Worm (Caenorhabditis elegans) whole organism, L1 larva: ENCODE data around the gene lron-3.

Source experiments
- C16A3.4 ChIP-seq: fragments of 150-350 bp; optimal IDR thresholded peaks from 2 replicates; lab custom pipeline; 2014; ENCODE audit warnings: missing biosample characterization, missing genetic modification characterization
- C34B4.2 ChIP-seq: sonication (generic microtip); optimal IDR thresholded peaks from 2 replicates; lab custom pipeline; 2017; ENCODE audit warnings: mild to moderate bottlenecking, missing genetic modification characterization, missing compliant biosample characterization
- Y116A8C.19 ChIP-seq: sonication (generic microtip); optimal IDR thresholded peaks from 2 replicates; lab custom pipeline; 2016; ENCODE audit warnings: missing compliant biosample characterization, missing genetic modification characterization, borderline replicate concordance
- aha-1 ChIP-seq: fragments of 150-350 bp; optimal IDR thresholded peaks from 2 replicates; lab custom pipeline; 2014; ENCODE audit warnings: missing biosample characterization, missing genetic modification characterization
- alr-1 ChIP-seq: fragments of 200-800 bp; sonication (Bioruptor generic); optimal IDR thresholded peaks from 2 replicates; lab custom pipeline; 2018; ENCODE audit warnings: borderline replicate concordance, mild to moderate bottlenecking, missing genetic modification characterization, missing compliant biosample characterization
- ama-1 ChIP-seq: fragments of 150-350 bp; optimal IDR thresholded peaks from 2 replicates; lab custom pipeline; 2014
- ceh-8 ChIP-seq: fragments of 200-800 bp; sonication (Bioruptor generic); optimal IDR thresholded peaks from 2 replicates; lab custom pipeline; 2018; ENCODE audit warnings: mild to moderate bottlenecking, missing genetic modification characterization, moderate library complexity, missing compliant biosample characterization
- ceh-82 ChIP-seq, 3 experiments: fragments of 150-350 bp in 1 of 3; sonication (generic microtip) in 2 of 3; optimal IDR thresholded peaks; 2 replicates each; lab custom pipeline; 2014 to 2017; ENCODE audit warnings: missing biosample characterization in 3 of 3, missing genetic modification characterization in 3 of 3
- ceh-88 ChIP-seq: fragments of 200-800 bp; sonication (Bioruptor generic); IDR thresholded peaks from 2 replicates; pipeline ENCODE4 v1.3.6; 2022; ENCODE audit warnings: missing genetic modification characterization, missing compliant biosample characterization
- ceh-90 ChIP-seq: sonication (generic microtip); optimal IDR thresholded peaks from 2 replicates; lab custom pipeline; 2016; ENCODE audit warnings: missing genetic modification characterization, missing compliant biosample characterization
- ces-1 ChIP-seq: fragments of 150-350 bp; optimal IDR thresholded peaks from 2 replicates; lab custom pipeline; 2014; ENCODE audit warnings: missing biosample characterization, missing genetic modification reagents, missing genetic modification characterization
- dpl-1 ChIP-seq, 3 experiments: fragments of 150-350 bp in 2 of 3; sonication (generic microtip) in 1 of 3; optimal IDR thresholded peaks; 2 replicates each; lab custom pipeline; 2014 to 2017; ENCODE audit warnings: missing biosample characterization in 3 of 3, missing genetic modification characterization in 3 of 3, missing genetic modification reagents in 3 of 3
- dsc-1 ChIP-seq: sonication (generic microtip); optimal IDR thresholded peaks from 2 replicates; lab custom pipeline; 2016; ENCODE audit warnings: mild to moderate bottlenecking, missing genetic modification characterization, missing compliant biosample characterization
- efl-3 ChIP-seq: fragments of 200-800 bp; sonication (Bioruptor generic); optimal IDR thresholded peaks from 2 replicates; lab custom pipeline; 2018; ENCODE audit warnings: mild to moderate bottlenecking, missing genetic modification characterization, missing compliant biosample characterization
- egl-13 ChIP-seq: sonication (generic microtip); optimal IDR thresholded peaks from 2 replicates; lab custom pipeline; 2016; ENCODE audit warnings: missing genotype, missing genetic modification reagents, missing genetic modification characterization, missing compliant biosample characterization
- egl-27 ChIP-seq, 2 experiments: fragments of 150-350 bp in 1 of 2; sonication (generic microtip); optimal IDR thresholded peaks; 3 replicates each; lab custom pipeline; 2017 to 2018; ENCODE audit warnings: missing biosample characterization in 2 of 2, missing genetic modification characterization in 2 of 2, missing genetic modification reagents in 2 of 2
- ets-5 ChIP-seq: fragments of 200-800 bp; sonication (Bioruptor generic); IDR thresholded peaks from 2 replicates; pipeline ENCODE4 v1.3.6; 2022; ENCODE audit warnings: missing genetic modification characterization, missing compliant biosample characterization
- fkh-8 ChIP-seq: sonication (generic microtip); optimal IDR thresholded peaks from 2 replicates; lab custom pipeline; 2016; ENCODE audit warnings: mild to moderate bottlenecking, missing genetic modification characterization, missing compliant biosample characterization
- fos-1 ChIP-seq: fragments of 150-350 bp; optimal IDR thresholded peaks from 2 replicates; lab custom pipeline; 2014; ENCODE audit warnings: missing biosample characterization, missing genetic modification characterization
- hlh-4 ChIP-seq: sonication (generic microtip); optimal IDR thresholded peaks from 2 replicates; lab custom pipeline; 2016; ENCODE audit warnings: mild to moderate bottlenecking, missing genetic modification characterization, missing compliant biosample characterization
- irx-1 ChIP-seq: sonication (generic microtip); optimal IDR thresholded peaks from 2 replicates; lab custom pipeline; 2016; ENCODE audit warnings: missing genetic modification characterization, missing compliant biosample characterization
- isw-1 ChIP-seq: fragments of 200-800 bp; sonication (Bioruptor generic); IDR thresholded peaks from 2 replicates; pipeline ENCODE4 v1.3.6; 2022; ENCODE audit warnings: missing genetic modification characterization, missing compliant biosample characterization
- lin-14 ChIP-seq: fragments of 200-800 bp; sonication (Bioruptor generic); optimal IDR thresholded peaks from 2 replicates; lab custom pipeline; 2018; ENCODE audit warnings: mild to moderate bottlenecking, missing genetic modification characterization, moderate library complexity, missing compliant biosample characterization
- lin-35 ChIP-seq, 2 experiments: fragments of 150-350 bp; optimal IDR thresholded peaks; 2 replicates each; lab custom pipeline; 2014; ENCODE audit warnings: missing biosample characterization in 2 of 2, missing genetic modification characterization in 2 of 2, missing genetic modification reagents in 2 of 2
- lin-39 ChIP-seq: fragments of 150-350 bp; optimal IDR thresholded peaks from 2 replicates; lab custom pipeline; 2014; ENCODE audit warnings: missing biosample characterization, missing genetic modification reagents, missing genetic modification characterization
- lsy-2 ChIP-seq, 2 experiments: fragments of 150-350 bp; optimal IDR thresholded peaks; 2 replicates each; lab custom pipeline; 2014; ENCODE audit warnings: missing biosample characterization in 2 of 2, missing genetic modification characterization in 2 of 2
- mab-9 ChIP-seq: fragments of 200-800 bp; sonication (Bioruptor generic); IDR thresholded peaks from 2 replicates; pipeline ENCODE4 v1.3.6; 2022; ENCODE audit warnings: missing genetic modification reagents, missing genetic modification characterization, missing compliant biosample characterization
- mdl-1 ChIP-seq, 2 experiments: fragments of 150-350 bp; optimal IDR thresholded peaks; 2 replicates each; lab custom pipeline; 2014 to 2017; ENCODE audit warnings: missing biosample characterization in 2 of 2, missing genetic modification characterization in 2 of 2, inconsistent platforms in 1 of 2
- nhr-237 ChIP-seq: fragments of 150-350 bp; optimal IDR thresholded peaks from 2 replicates; lab custom pipeline; 2014; ENCODE audit warnings: missing biosample characterization, missing genetic modification characterization
- nhr-28 ChIP-seq: fragments of 150-350 bp; optimal IDR thresholded peaks from 2 replicates; lab custom pipeline; 2014; ENCODE audit warnings: missing biosample characterization, missing genetic modification characterization
- nhr-47 ChIP-seq: sonication (generic microtip); optimal IDR thresholded peaks from 2 replicates; lab custom pipeline; 2016; ENCODE audit warnings: mild to moderate bottlenecking, missing genetic modification characterization, moderate library complexity, missing compliant biosample characterization
- nhr-76 ChIP-seq: sonication (generic microtip); optimal IDR thresholded peaks from 2 replicates; lab custom pipeline; 2017; ENCODE audit warnings: missing biosample characterization, missing genetic modification characterization
- nhr-77 ChIP-seq: fragments of 150-350 bp; optimal IDR thresholded peaks from 2 replicates; lab custom pipeline; 2014; ENCODE audit warnings: missing biosample characterization, missing genetic modification characterization
- nhr-84 ChIP-seq: sonication (generic microtip); optimal IDR thresholded peaks from 2 replicates; lab custom pipeline; 2017; ENCODE audit warnings: missing biosample characterization, missing genetic modification characterization
- nhr-85 ChIP-seq: sonication (generic microtip); peaks from one replicate; lab custom pipeline; 2016; ENCODE audit warnings: missing genetic modification characterization, inconsistent platforms, missing compliant biosample characterization
- pag-3 ChIP-seq: sonication (generic microtip); optimal IDR thresholded peaks from 2 replicates; lab custom pipeline; 2017; ENCODE audit warnings: missing genetic modification characterization, mild to moderate bottlenecking, missing compliant biosample characterization, antibody characterized with exemption, borderline replicate concordance; ENCODE audit not compliant: insufficient read depth
- pax-3 ChIP-seq: fragments of 200-800 bp; sonication (Bioruptor generic); optimal IDR thresholded peaks from 2 replicates; lab custom pipeline; 2018; ENCODE audit warnings: mild to moderate bottlenecking, missing genetic modification characterization, moderate library complexity, missing compliant biosample characterization
- rnt-1 ChIP-seq: sonication (generic microtip); optimal IDR thresholded peaks from 2 replicates; lab custom pipeline; 2016; ENCODE audit warnings: mild to moderate bottlenecking, missing genetic modification characterization, moderate library complexity, missing compliant biosample characterization
- skn-1 ChIP-seq: fragments of 150-350 bp; optimal IDR thresholded peaks from 2 replicates; lab custom pipeline; 2014; ENCODE audit warnings: missing biosample characterization, missing genetic modification characterization
- snpc-4 ChIP-seq: fragments of 150-350 bp; optimal IDR thresholded peaks from 2 replicates; lab custom pipeline; 2014; ENCODE audit warnings: missing biosample characterization, missing genetic modification characterization
- snu-23 ChIP-seq: sonication (generic microtip); optimal IDR thresholded peaks from 2 replicates; lab custom pipeline; 2016; ENCODE audit warnings: missing genetic modification characterization, missing compliant biosample characterization
- swsn-7 ChIP-seq: sonication (generic microtip); optimal IDR thresholded peaks from 2 replicates; lab custom pipeline; 2016; ENCODE audit warnings: missing genetic modification characterization, missing compliant biosample characterization
- tbx-2 ChIP-seq: sonication (generic microtip); optimal IDR thresholded peaks from 2 replicates; lab custom pipeline; 2016; ENCODE audit warnings: missing genetic modification characterization, missing compliant biosample characterization
- tlp-1 ChIP-seq: fragments of 150-350 bp; optimal IDR thresholded peaks from 2 replicates; lab custom pipeline; 2014; ENCODE audit warnings: missing biosample characterization, missing genetic modification characterization
- unc-86 ChIP-seq: sonication (generic microtip); optimal IDR thresholded peaks from 2 replicates; lab custom pipeline; 2016; ENCODE audit warnings: missing genetic modification characterization, missing compliant biosample characterization
- vab-15 ChIP-seq: sonication (generic microtip); optimal IDR thresholded peaks from 2 replicates; lab custom pipeline; 2017; ENCODE audit warnings: missing genotype, mild to moderate bottlenecking, missing genetic modification characterization, missing compliant biosample characterization
- xbp-1 ChIP-seq: sonication (generic microtip); optimal IDR thresholded peaks from 2 replicates; lab custom pipeline; 2016; ENCODE audit warnings: missing genetic modification characterization, missing compliant biosample characterization
- zag-1 ChIP-seq: fragments of 150-350 bp; optimal IDR thresholded peaks from 2 replicates; lab custom pipeline; 2014; ENCODE audit warnings: missing biosample characterization, missing genetic modification characterization
- zip-4 ChIP-seq: fragments of 200-800 bp; sonication (Bioruptor generic); optimal IDR thresholded peaks from 2 replicates; lab custom pipeline; 2018; ENCODE audit warnings: mild to moderate bottlenecking, missing genetic modification characterization, moderate library complexity, missing compliant biosample characterization
- ztf-11 ChIP-seq, 2 experiments: sonication (generic microtip); optimal IDR thresholded peaks; 2 replicates each; lab custom pipeline; 2016 to 2017; ENCODE audit warnings: missing genetic modification characterization in 2 of 2, missing biosample characterization in 1 of 2, missing compliant biosample characterization in 1 of 2

The lron-3 gene

DNA sequence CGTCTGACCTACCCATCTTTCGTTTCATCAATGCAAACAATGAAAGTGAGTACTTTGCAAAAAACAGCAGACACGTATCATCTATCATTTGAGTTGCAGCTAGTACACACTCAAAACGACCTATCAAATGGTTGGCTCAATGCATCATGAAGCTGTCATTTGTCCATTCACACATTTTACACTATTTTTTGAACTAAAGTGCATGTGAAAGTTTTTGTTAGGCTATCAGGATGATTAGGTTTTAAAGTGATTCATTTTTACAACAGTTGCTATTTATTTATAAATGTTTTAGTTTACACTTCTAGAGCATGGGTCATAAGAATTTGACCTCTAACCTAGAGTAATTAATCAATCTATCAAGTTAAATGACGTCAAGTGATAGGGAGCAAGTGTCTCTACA, 42.2 kb upstream of the lron-3 start (continued):
- TF ChIP-seq pax-3 (tag; lab: Kevin White, UChicago) (no peak), mdl-1 (tag; optimal IDR thresholded peaks at IDR 0.05; lab: Kevin White, UChicago) (no peak), nhr-76 (tag; lab: Kevin White, UChicago) (no peak), alr-1 (tag; lab: Kevin White, UChicago) (no peak), rnt-1 (tag; lab: Kevin White, UChicago) (peak; percentile 46), dsc-1 (no peak), ceh-90 (no peak), nhr-237 (tag; lab: Kevin White, UChicago) (no peak), irx-1 (tag; lab: Kevin White, UChicago) (no peak), ceh-8 (GFP tag; lab: Kevin White, UChicago) (no peak), lin-14 (GFP tag; lab: Kevin White, UChicago) (peak; percentile 60), snpc-4 (tag; lab: Kevin White, UChicago) (no peak), unc-86 (tag; lab: Kevin White, UChicago) (no peak), tbx-2 (no peak), swsn-7 (tag; lab: Kevin White, UChicago) (no peak), mab-9 (GFP tag; lab: Robert Waterston, UW) (no peak), C34B4.2 (tag; lab: Kevin White, UChicago) (no peak), fkh-8 (tag; lab: Kevin White, UChicago) (no peak), ces-1 (GFP tag; lab: Kevin White, UChicago) (no peak), ztf-11 (tag; optimal IDR thresholded peaks at IDR 0.05; lab: Kevin White, UChicago) (no peak), snu-23 (peak; percentile 5), C16A3.4 (tag; lab: Kevin White, UChicago) (no peak), nhr-85 (tag; lab: Kevin White, UChicago) (no peak), ama-1 (lab: Kevin White, UChicago) (no peak), ceh-82 (tag; optimal IDR thresholded peaks at IDR 0.05; lab: Kevin White, UChicago) (no peak), nhr-47 (no peak), ets-5 (GFP tag; lab: Robert Waterston, UW) (no peak), skn-1 (tag; lab: Kevin White, UChicago) (no peak), lin-35 (GFP tag; optimal IDR thresholded peaks at IDR 0.05; lab: Kevin White, UChicago) (no peak), nhr-84 (tag; lab: Kevin White, UChicago) (no peak), vab-15 (tag; lab: Kevin White, UChicago) (no peak), zag-1 (tag; lab: Kevin White, UChicago) (no peak), dpl-1 (GFP tag; optimal IDR thresholded peaks at IDR 0.05; lab: Kevin White, UChicago) (no peak), lsy-2 (tag; optimal IDR thresholded peaks at IDR 0.05; lab: Kevin White, UChicago) (peak; percentile 45 to 48), hlh-4 (tag; lab: Kevin White, UChicago) (no peak), aha-1 (tag; lab: Kevin White, UChicago) (no peak), pag-3 (tag; lab: Kevin White, UChicago) (no peak), egl-13 (tag; lab: Kevin White, UChicago) (no peak), nhr-77 (tag; lab: Kevin White, UChicago) (no peak), lin-39 (peak; percentile 98), ceh-88 (GFP tag; lab: Robert Waterston, UW) (no peak), zip-4 (GFP tag; lab: Kevin White, UChicago) (no peak), tlp-1 (no peak), fos-1 (no peak), nhr-28 (tag; lab: Kevin White, UChicago) (no peak), isw-1 (GFP tag; lab: Robert Waterston, UW) (no peak), egl-27 (tag; optimal IDR thresholded peaks at IDR 0.05; lab: Kevin White, UChicago) (no peak), xbp-1 (no peak), Y116A8C.19 (tag; lab: Kevin White, UChicago) (no peak), efl-3 (GFP tag; lab: Kevin White, UChicago) (no peak)
- TF ChIP-seq, all 84 proteins: peak for 11
